Fruit fly (Drosophila melanogaster) whole organism, wandering third instar larva: ENCODE data around the gene CG14074.

Source experiments
- Dfd ChIP-seq: fragments of >200 bp; optimal IDR thresholded peaks from 2 replicates; lab custom pipeline; 2017; ENCODE audit warnings: missing biosample characterization, missing genetic modification characterization
- Hnf4 ChIP-seq: fragments of 200-800 bp; sonication (Bioruptor generic); optimal IDR thresholded peaks from 2 replicates; lab custom pipeline; 2016; ENCODE audit warnings: missing biosample characterization, mild to moderate bottlenecking, missing genetic modification characterization
- Myc ChIP-seq: fragments of >200 bp; optimal IDR thresholded peaks from 2 replicates; lab custom pipeline; 2017
- br ChIP-seq: fragments of 200-800 bp; sonication (Bioruptor generic); optimal IDR thresholded peaks from 2 replicates; lab custom pipeline; 2016; ENCODE audit warnings: missing biosample characterization, missing genetic modification characterization
- ey ChIP-seq: fragments of 200-800 bp; sonication (Bioruptor generic); optimal IDR thresholded peaks from 2 replicates; lab custom pipeline; 2016; ENCODE audit warnings: missing biosample characterization, missing genetic modification characterization
- h ChIP-seq: fragments of 200-800 bp; sonication (Bioruptor generic); optimal IDR thresholded peaks from 3 replicates; lab custom pipeline; 2016; ENCODE audit warnings: missing biosample characterization, mild to moderate bottlenecking, missing genetic modification characterization
- lola ChIP-seq: fragments of >200 bp; optimal IDR thresholded peaks from 2 replicates; lab custom pipeline; 2017; ENCODE audit warnings: missing biosample characterization, missing genetic modification characterization
- psq ChIP-seq: fragments of 200-800 bp; sonication (Bioruptor generic); optimal IDR thresholded peaks from 3 replicates; lab custom pipeline; 2017; ENCODE audit warnings: missing biosample characterization, mild to moderate bottlenecking, missing genetic modification characterization, moderate library complexity
- usp ChIP-seq: fragments of >200 bp; optimal IDR thresholded peaks from 2 replicates; lab custom pipeline; 2017; ENCODE audit warnings: missing biosample characterization, missing genetic modification characterization

dm6 chr3L:18896297-18896863 lies 30.4 kb downstream of the CG14074 start:
- TF ChIP-seq lola (no peak), Myc (lab: Kevin White, UChicago) (no peak), Dfd (no peak), br (GFP tag; lab: Kevin White, UChicago) (peak; percentile 12), psq (GFP tag; lab: Kevin White, UChicago) (no peak), usp (no peak), h (GFP tag; lab: Kevin White, UChicago) (no peak), ey (GFP tag; lab: Kevin White, UChicago) (no peak), Hnf4 (no peak)
